Worm (Caenorhabditis elegans) whole organism, L4/young adult: ENCODE measurements around the gene dhs-24.

Source experiments
- W03F9.2 ChIP-seq: fragments of 150-350 bp; optimal IDR thresholded peaks from 2 replicates; lab custom pipeline; 2014; ENCODE audit warnings: missing biosample characterization, missing genetic modification characterization
- dao-5 ChIP-seq: sonication (generic microtip); optimal IDR thresholded peaks from 2 replicates; lab custom pipeline; 2016; ENCODE audit warnings: missing genotype, missing genetic modification characterization, moderate library complexity, missing compliant biosample characterization
- him-1 ChIP-seq: sonication (generic microtip); optimal IDR thresholded peaks from 2 replicates; lab custom pipeline; 2016; ENCODE audit warnings: missing genotype, missing genetic modification reagents, missing genetic modification characterization, missing compliant biosample characterization

DNA sequence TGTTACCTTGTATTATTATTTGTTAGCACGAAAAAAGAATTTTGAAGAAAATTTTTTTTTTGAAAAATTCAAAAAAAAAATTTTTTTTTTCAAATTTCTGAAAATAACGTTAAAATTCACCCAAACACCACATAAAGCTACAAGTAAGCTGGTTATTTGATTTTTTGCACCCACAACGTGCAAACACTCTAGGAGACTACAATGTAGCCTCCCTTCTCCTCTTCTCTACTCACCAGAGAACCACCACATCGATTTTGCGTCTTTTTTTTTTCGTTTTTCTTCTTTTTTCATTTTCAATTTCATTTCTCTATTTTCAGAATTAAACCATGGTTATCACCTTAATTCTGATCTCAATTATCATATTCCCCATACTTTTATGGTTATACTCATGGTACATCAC, 8.7 kb upstream of the dhs-24 start, which contains the start of gene abhd-3.1:
- TF ChIP-seq him-1 (no peak), dao-5 (no peak), W03F9.2 (no peak)
